Worm (Caenorhabditis elegans) whole organism, late embryonic: ENCODE data around the gene dmd-8.

ENCODE experiments used
- K09A11.1 ChIP-seq: sonication (generic microtip); optimal IDR thresholded peaks from 2 replicates; lab custom pipeline; 2017; ENCODE audit warnings: antibody characterized with exemption, mild to moderate bottlenecking, missing genetic modification characterization, missing compliant biosample characterization; ENCODE audit not compliant: insufficient read depth
- ama-1 ChIP-seq: fragments of 150-350 bp; optimal IDR thresholded peaks from 2 replicates; lab custom pipeline; 2014
- ceh-45 ChIP-seq: fragments of 200-800 bp; sonication (Bioruptor generic); IDR thresholded peaks from 2 replicates; pipeline ENCODE4 v1.3.6; 2022; ENCODE audit warnings: missing genetic modification reagents, missing genetic modification characterization, missing compliant biosample characterization
- elt-2 ChIP-seq: sonication (generic microtip); optimal IDR thresholded peaks from 2 replicates; lab custom pipeline; 2016; ENCODE audit warnings: missing genetic modification reagents, missing genetic modification characterization, missing compliant biosample characterization
- lin-11 ChIP-seq: fragments of 200-800 bp; sonication (Bioruptor generic); optimal IDR thresholded peaks from 2 replicates; lab custom pipeline; 2018; ENCODE audit warnings: mild to moderate bottlenecking, missing genetic modification characterization, missing compliant biosample characterization
- nhr-11 ChIP-seq: fragments of 150-350 bp; optimal IDR thresholded peaks from 2 replicates; lab custom pipeline; 2014; ENCODE audit warnings: missing biosample characterization, missing genetic modification characterization
- rnt-1 ChIP-seq: sonication (generic microtip); optimal IDR thresholded peaks from 2 replicates; lab custom pipeline; 2016; ENCODE audit warnings: missing genetic modification characterization, missing compliant biosample characterization

ce11 chrV:376790-377189, 40.5 kb upstream of the dmd-8 start:
- no peak for TF ChIP-seq ama-1 (lab: Kevin White, UChicago)
- no peak for TF ChIP-seq K09A11.1 (tag; lab: Kevin White, UChicago)
- peak; percentile 33 for TF ChIP-seq elt-2 (tag; lab: Kevin White, UChicago)
- TF ChIP-seq ceh-45 (GFP tag; lab: Robert Waterston, UW), result no peak
- TF ChIP-seq lin-11 (tag; lab: Kevin White, UChicago), result no peak
- TF ChIP-seq nhr-11 (tag; lab: Kevin White, UChicago), result no peak
- no peak for TF ChIP-seq rnt-1 (tag; lab: Kevin White, UChicago)
